Worm (Caenorhabditis elegans) whole organism, midembryonic: ENCODE results near the gene aco-1.

Experiments used
- T22C8.4 ChIP-seq: fragments of 200-800 bp; sonication (Bioruptor generic); IDR thresholded peaks from 2 replicates; pipeline ENCODE4 v1.3.6; 2022; ENCODE audit warnings: missing genetic modification characterization, missing compliant biosample characterization
- cog-1 ChIP-seq: sonication (generic microtip); optimal IDR thresholded peaks from 2 replicates; lab custom pipeline; 2016; ENCODE audit warnings: missing genetic modification characterization, missing compliant biosample characterization
- flt-1 ChIP-seq: fragments of 200-800 bp; sonication (Bioruptor generic); IDR thresholded peaks from 2 replicates; pipeline ENCODE4 v1.3.6; 2022; ENCODE audit warnings: missing genetic modification characterization, missing compliant biosample characterization
- klf-2 ChIP-seq: fragments of 200-800 bp; sonication (Bioruptor generic); conservative IDR thresholded peaks from 2 replicates; pipeline ENCODE4 v1.3.6; 2022; ENCODE audit warnings: missing genetic modification reagents, missing genetic modification characterization, missing compliant biosample characterization
- med-1 ChIP-seq: sonication (generic microtip); optimal IDR thresholded peaks from 2 replicates; lab custom pipeline; 2017; ENCODE audit warnings: missing genetic modification characterization, mild to moderate bottlenecking, missing compliant biosample characterization, antibody characterized with exemption, missing genetic modification reagents; ENCODE audit not compliant: insufficient read depth
- ref-1 ChIP-seq: fragments of 200-800 bp; sonication (Bioruptor generic); conservative IDR thresholded peaks from 2 replicates; pipeline ENCODE4 v1.3.6; 2022; ENCODE audit warnings: missing genetic modification reagents, missing genetic modification characterization, missing compliant biosample characterization
- tab-1 ChIP-seq: fragments of 200-800 bp; sonication (Bioruptor generic); IDR thresholded peaks from 2 replicates; pipeline ENCODE4 v1.3.6; 2022; ENCODE audit warnings: missing genetic modification characterization, missing compliant biosample characterization
- ztf-23 ChIP-seq: fragments of 200-800 bp; sonication (Bioruptor generic); IDR thresholded peaks from 2 replicates; pipeline ENCODE4 v1.3.6; 2022; ENCODE audit warnings: missing genetic modification reagents, missing genetic modification characterization, missing compliant biosample characterization
- ztf-29 ChIP-seq: fragments of 200-800 bp; sonication (Bioruptor generic); IDR thresholded peaks from 2 replicates; pipeline ENCODE4 v1.3.6; 2022; ENCODE audit warnings: missing genetic modification reagents, missing genetic modification characterization, missing compliant biosample characterization

The aco-1 gene

ce11 chrX:11344899-11345298 is 5.2 kb downstream of the aco-1 start:
- TF ChIP-seq ref-1 (GFP tag; lab: Robert Waterston, UW): no peak
- TF ChIP-seq ztf-23 (GFP tag; lab: Robert Waterston, UW): no peak
- TF ChIP-seq tab-1: no peak
- TF ChIP-seq cog-1: no peak
- TF ChIP-seq flt-1 (GFP tag; lab: Robert Waterston, UW): no peak
- TF ChIP-seq med-1 (GFP tag; lab: Kevin White, UChicago): no peak
- TF ChIP-seq klf-2 (GFP tag; lab: Robert Waterston, UW): no peak
- TF ChIP-seq T22C8.4 (GFP tag; lab: Robert Waterston, UW): no peak
- no peak for TF ChIP-seq ztf-29 (GFP tag; lab: Robert Waterston, UW)

- TF ChIP-seq tab-1 (no peak), med-1 (GFP tag; lab: Kevin White, UChicago) (no peak), ztf-29 (GFP tag; lab: Robert Waterston, UW) (no peak), T22C8.4 (GFP tag; lab: Robert Waterston, UW) (no peak), klf-2 (GFP tag; lab: Robert Waterston, UW) (no peak), ztf-23 (GFP tag; lab: Robert Waterston, UW) (no peak)
Measured at ce11 chrX:11345471-11345870, 5.8 kb downstream of the aco-1 start.

ce11 chrX:11346155-11346554 is 6.5 kb downstream of the aco-1 start, which contains the start of gene oct-2:
Gene oct-2, plus strand, starts transcription at chrX:11346455.
- TF ChIP-seq med-1 (GFP tag; lab: Kevin White, UChicago) (no peak), ztf-29 (GFP tag; lab: Robert Waterston, UW) (no peak), cog-1 (no peak), tab-1 (no peak), ref-1 (GFP tag; lab: Robert Waterston, UW) (no peak), klf-2 (GFP tag; lab: Robert Waterston, UW) (no peak), ztf-23 (GFP tag; lab: Robert Waterston, UW) (no peak)

- no peak for TF ChIP-seq flt-1 (GFP tag; lab: Robert Waterston, UW)
- no peak for TF ChIP-seq ztf-29 (GFP tag; lab: Robert Waterston, UW)
- no peak for TF ChIP-seq med-1 (GFP tag; lab: Kevin White, UChicago)
Measured at ce11 chrX:11351288-11351687, 11.6 kb downstream of the aco-1 start.

- TF ChIP-seq ztf-29 (GFP tag; lab: Robert Waterston, UW) (no peak), klf-2 (GFP tag; lab: Robert Waterston, UW) (no peak)
Measured at ce11 chrX:11351856-11352255, 12.2 kb downstream of the aco-1 start, which contains the start of gene pgp-3. Gene pgp-3, plus strand, starts transcription at chrX:11352156.

ce11 chrX:11355856-11356255 is 16.2 kb downstream of the aco-1 start:
- TF ChIP-seq T22C8.4 (GFP tag; lab: Robert Waterston, UW): no peak
- no peak for TF ChIP-seq klf-2 (GFP tag; lab: Robert Waterston, UW)
- TF ChIP-seq ztf-29 (GFP tag; lab: Robert Waterston, UW): no peak

ce11 chrX:11357516-11357915 is 17.8 kb downstream of the aco-1 start, which contains the start of gene pgp-4:
Gene pgp-4, plus strand, starts transcription at chrX:11357816.
- no peak for TF ChIP-seq klf-2 (GFP tag; lab: Robert Waterston, UW)

ce11 chrX:11364914-11365313 is 25.2 kb downstream of the aco-1 start:
- TF ChIP-seq cog-1 (no peak), tab-1 (no peak), ztf-29 (GFP tag; lab: Robert Waterston, UW) (no peak), ztf-23 (GFP tag; lab: Robert Waterston, UW) (no peak), med-1 (GFP tag; lab: Kevin White, UChicago) (no peak), T22C8.4 (GFP tag; lab: Robert Waterston, UW) (no peak), flt-1 (GFP tag; lab: Robert Waterston, UW) (no peak), klf-2 (GFP tag; lab: Robert Waterston, UW) (no peak), ref-1 (GFP tag; lab: Robert Waterston, UW) (no peak)

ce11 chrX:11365995-11366394 is 26.3 kb downstream of the aco-1 start:
- TF ChIP-seq flt-1 (GFP tag; lab: Robert Waterston, UW): 0 out of 2 replicates have a peak, but pooled peaks have one; percentile 30
- no peak for TF ChIP-seq ztf-23 (GFP tag; lab: Robert Waterston, UW)
- no peak for TF ChIP-seq med-1 (GFP tag; lab: Kevin White, UChicago)
- no peak for TF ChIP-seq cog-1
- TF ChIP-seq klf-2 (GFP tag; lab: Robert Waterston, UW): no peak
- peak; percentile 56; the same call in 1 of the 2 replicates for TF ChIP-seq T22C8.4 (GFP tag; lab: Robert Waterston, UW)
- no peak for TF ChIP-seq ztf-29 (GFP tag; lab: Robert Waterston, UW)
- TF ChIP-seq tab-1: no peak
- no peak for TF ChIP-seq ref-1 (GFP tag; lab: Robert Waterston, UW)

ce11 chrX:11367087-11367486 is 27.4 kb downstream of the aco-1 start:
- TF ChIP-seq ztf-23 (GFP tag; lab: Robert Waterston, UW) (no peak), ref-1 (GFP tag; lab: Robert Waterston, UW) (no peak), ztf-29 (GFP tag; lab: Robert Waterston, UW) (no peak), flt-1 (GFP tag; lab: Robert Waterston, UW) (no peak), cog-1 (no peak), klf-2 (GFP tag; lab: Robert Waterston, UW) (no peak), med-1 (GFP tag; lab: Kevin White, UChicago) (no peak), T22C8.4 (GFP tag; lab: Robert Waterston, UW) (no peak), tab-1 (no peak)
